Fruit fly (Drosophila melanogaster) whole organism, embryonic: ENCODE data around the gene CG14820.

Source experiments
- Bdp1 ChIP-seq: fragments of 200-800 bp; sonication (Bioruptor generic); optimal IDR thresholded peaks from 3 replicates; lab custom pipeline; 2016; ENCODE audit warnings: missing biosample characterization, missing genetic modification characterization
- Bgb ChIP-seq: fragments of 200-800 bp; sonication (Bioruptor generic); IDR thresholded peaks from 2 replicates; pipeline ENCODE4 v1.3.6; 2022; ENCODE audit warnings: missing biosample characterization, missing genetic modification characterization; ENCODE audit not compliant: partially characterized antibody
- C15 ChIP-seq: fragments of 200-800 bp; sonication (Bioruptor generic); IDR thresholded peaks from 3 replicates; pipeline ENCODE4 v1.3.6; 2022; ENCODE audit warnings: missing biosample characterization, missing genetic modification characterization
- CG10979 ChIP-seq: fragments of 200-800 bp; sonication (Bioruptor generic); optimal IDR thresholded peaks from 2 replicates; lab custom pipeline; 2018; ENCODE audit warnings: missing biosample characterization, mild to moderate bottlenecking, missing genetic modification characterization, moderate library complexity
- CG13287 ChIP-seq: fragments of 200-800 bp; sonication (Bioruptor generic); IDR thresholded peaks from 2 replicates; pipeline ENCODE4 v1.3.6; 2022; ENCODE audit warnings: missing biosample characterization, missing genetic modification characterization; ENCODE audit not compliant: partially characterized antibody
- CG14050 ChIP-seq: fragments of 200-800 bp; sonication (Bioruptor generic); IDR thresholded peaks from 3 replicates; pipeline ENCODE4 v1.3.6; 2022; ENCODE audit warnings: missing biosample characterization, missing genetic modification characterization
- CG14441 ChIP-seq: fragments of 200-800 bp; sonication (Bioruptor generic); IDR thresholded peaks from 2 replicates; pipeline ENCODE4 v1.3.6; 2022; ENCODE audit warnings: missing biosample characterization, missing genetic modification characterization
- CG15073 ChIP-seq: fragments of 200-800 bp; sonication (Bioruptor generic); optimal IDR thresholded peaks from 2 replicates; lab custom pipeline; 2016; ENCODE audit warnings: missing biosample characterization, missing genetic modification characterization
- CG16779 ChIP-seq: fragments of 200-800 bp; sonication (Bioruptor generic); IDR thresholded peaks from 2 replicates; pipeline ENCODE4 v1.3.6; 2022; ENCODE audit warnings: missing biosample characterization, missing genetic modification characterization
- CG16863 ChIP-seq: fragments of 200-800 bp; sonication (Bioruptor generic); optimal IDR thresholded peaks from 3 replicates; lab custom pipeline; 2016; ENCODE audit warnings: missing biosample characterization, missing genetic modification characterization
- CG18764 ChIP-seq: fragments of 200-800 bp; sonication (Bioruptor generic); optimal IDR thresholded peaks from 3 replicates; lab custom pipeline; 2016; ENCODE audit warnings: missing biosample characterization, missing genetic modification characterization
- CG31365 ChIP-seq: fragments of 200-800 bp; sonication (Bioruptor generic); optimal IDR thresholded peaks from 2 replicates; lab custom pipeline; 2018; ENCODE audit warnings: missing biosample characterization, mild to moderate bottlenecking, missing genetic modification characterization
- CG3407 ChIP-seq: fragments of 200-800 bp; sonication (Bioruptor generic); optimal IDR thresholded peaks from 2 replicates; lab custom pipeline; 2018; ENCODE audit warnings: missing biosample characterization, mild to moderate bottlenecking, missing genetic modification characterization
- CG5180 ChIP-seq: fragments of 200-800 bp; sonication (Bioruptor generic); optimal IDR thresholded peaks from 3 replicates; lab custom pipeline; 2017; ENCODE audit warnings: missing biosample characterization, missing genetic modification characterization, mild to moderate bottlenecking, moderate library complexity, missing genetic modification reagents
- CG7786 ChIP-seq: fragments of 200-800 bp; sonication (Bioruptor generic); optimal IDR thresholded peaks from 2 replicates; lab custom pipeline; 2016; ENCODE audit warnings: missing biosample characterization, missing genetic modification characterization
- CG7928 ChIP-seq: fragments of 200-800 bp; sonication (Bioruptor generic); optimal IDR thresholded peaks from 2 replicates; lab custom pipeline; 2017; ENCODE audit warnings: missing biosample characterization, mild to moderate bottlenecking, missing genetic modification characterization
- CG7963 ChIP-seq: fragments of 200-800 bp; sonication (Bioruptor generic); IDR thresholded peaks from 3 replicates; pipeline ENCODE4 v1.3.6; 2022; ENCODE audit warnings: missing biosample characterization, missing genetic modification characterization; ENCODE audit not compliant: partially characterized antibody
- CG9727 ChIP-seq: fragments of 200-800 bp; sonication (Bioruptor generic); optimal IDR thresholded peaks from 3 replicates; lab custom pipeline; 2017; ENCODE audit warnings: missing biosample characterization, mild to moderate bottlenecking, missing genetic modification characterization
- CG9797 ChIP-seq: fragments of 200-800 bp; sonication (Bioruptor generic); optimal IDR thresholded peaks from 3 replicates; lab custom pipeline; 2018; ENCODE audit warnings: missing biosample characterization, mild to moderate bottlenecking, missing genetic modification characterization
- CG9932 ChIP-seq: fragments of 200-800 bp; sonication (Bioruptor generic); IDR thresholded peaks from 2 replicates; pipeline ENCODE4 v1.3.6; 2022; ENCODE audit warnings: missing biosample characterization, missing genetic modification characterization
- Camta ChIP-seq: fragments of 200-800 bp; sonication (Bioruptor generic); optimal IDR thresholded peaks from 2 replicates; lab custom pipeline; 2016; ENCODE audit warnings: missing biosample characterization, missing genetic modification characterization
- Dip3 ChIP-seq: fragments of 200-800 bp; sonication (Bioruptor generic); optimal IDR thresholded peaks from 3 replicates; lab custom pipeline; 2016; ENCODE audit warnings: missing biosample characterization, missing genetic modification characterization
- Dp ChIP-seq: fragments of 200-800 bp; sonication (Bioruptor generic); optimal IDR thresholded peaks from 2 replicates; lab custom pipeline; 2018; ENCODE audit warnings: missing biosample characterization, mild to moderate bottlenecking, missing genetic modification characterization, moderate library complexity
- Fer1 ChIP-seq: fragments of 200-800 bp; sonication (Bioruptor generic); optimal IDR thresholded peaks from 2 replicates; lab custom pipeline; 2017; ENCODE audit warnings: missing biosample characterization, mild to moderate bottlenecking, missing genetic modification characterization
- Hey ChIP-seq: fragments of 200-800 bp; sonication (Bioruptor generic); optimal IDR thresholded peaks from 3 replicates; lab custom pipeline; 2018; ENCODE audit warnings: missing biosample characterization, mild to moderate bottlenecking, missing genetic modification characterization
- HmgZ ChIP-seq: fragments of 200-800 bp; sonication (Bioruptor generic); optimal IDR thresholded peaks from 2 replicates; lab custom pipeline; 2018; ENCODE audit warnings: missing biosample characterization, mild to moderate bottlenecking, missing genetic modification characterization
- NC2α ChIP-seq: fragments of 200-800 bp; sonication (Bioruptor generic); optimal IDR thresholded peaks from 2 replicates; lab custom pipeline; 2016; ENCODE audit warnings: missing biosample characterization, missing genetic modification characterization
- Ravus ChIP-seq: fragments of 200-800 bp; sonication (Bioruptor generic); IDR thresholded peaks from 2 replicates; pipeline ENCODE4 v1.3.6; 2022; ENCODE audit warnings: missing biosample characterization, missing genetic modification characterization
- Trl ChIP-seq, 3 experiments: fragments of >200 bp in 2 of 3; fragments of 200-800 bp in 1 of 3; sonication (Bioruptor generic) in 1 of 3; optimal IDR thresholded peaks; 2 replicates in 1 of 3; 3 replicates in 2 of 3; lab custom pipeline; 2016 to 2017; ENCODE audit warnings: missing biosample characterization in 1 of 3, missing genetic modification characterization in 1 of 3
- Usf ChIP-seq: fragments of 200-800 bp; sonication (Bioruptor generic); optimal IDR thresholded peaks from 2 replicates; lab custom pipeline; 2017; ENCODE audit warnings: missing genotype, missing biosample characterization, missing genetic modification characterization
- aop ChIP-seq: fragments of 200-800 bp; sonication (Bioruptor generic); IDR thresholded peaks from 2 replicates; pipeline ENCODE4 v1.3.6; 2022; ENCODE audit warnings: missing biosample characterization, missing genetic modification characterization
- cad ChIP-seq: fragments of >200 bp; optimal IDR thresholded peaks from 2 replicates; lab custom pipeline; 2017; ENCODE audit warnings: missing biosample characterization, missing genetic modification characterization
- crp ChIP-seq, 2 experiments: fragments of 200-800 bp; sonication (Bioruptor generic); optimal IDR thresholded peaks; 2 replicates in 1 of 2; 3 replicates in 1 of 2; lab custom pipeline; 2017; ENCODE audit warnings: missing biosample characterization in 2 of 2, missing genetic modification characterization in 2 of 2, mild to moderate bottlenecking in 1 of 2, moderate library complexity in 1 of 2
- dmrt99B ChIP-seq: fragments of 200-800 bp; sonication (Bioruptor generic); optimal IDR thresholded peaks from 2 replicates; lab custom pipeline; 2018; ENCODE audit warnings: missing biosample characterization, mild to moderate bottlenecking, missing genetic modification characterization, moderate library complexity
- exex ChIP-seq: fragments of 200-800 bp; sonication (Bioruptor generic); optimal IDR thresholded peaks from 4 replicates; lab custom pipeline; 2018; ENCODE audit warnings: missing biosample characterization, mild to moderate bottlenecking, missing genetic modification characterization, moderate library complexity
- fd96Cb ChIP-seq: fragments of 200-800 bp; sonication (Bioruptor generic); optimal IDR thresholded peaks from 2 replicates; lab custom pipeline; 2018; ENCODE audit warnings: missing biosample characterization, mild to moderate bottlenecking, missing genetic modification characterization, moderate library complexity
- grau ChIP-seq: fragments of 200-800 bp; optimal IDR thresholded peaks from 3 replicates; lab custom pipeline; 2019; ENCODE audit warnings: missing biosample characterization, mild to moderate bottlenecking, missing genetic modification characterization, moderate library complexity
- gsb-n ChIP-seq: fragments of 200-800 bp; sonication (Bioruptor generic); optimal IDR thresholded peaks from 3 replicates; lab custom pipeline; 2018; ENCODE audit warnings: missing biosample characterization, mild to moderate bottlenecking, missing genetic modification characterization
- maf-S ChIP-seq: fragments of 200-800 bp; sonication (Bioruptor generic); optimal IDR thresholded peaks from 2 replicates; lab custom pipeline; 2016; ENCODE audit warnings: missing biosample characterization, missing genetic modification characterization
- mirr ChIP-seq: fragments of 200-800 bp; sonication (Bioruptor generic); optimal IDR thresholded peaks from 3 replicates; lab custom pipeline; 2018; ENCODE audit warnings: missing biosample characterization, mild to moderate bottlenecking, missing genetic modification characterization
- nerfin-2 ChIP-seq: fragments of 200-800 bp; sonication (Bioruptor generic); IDR thresholded peaks from 2 replicates; pipeline ENCODE4 v1.3.6; 2022; ENCODE audit warnings: missing biosample characterization, missing genetic modification characterization; ENCODE audit not compliant: partially characterized antibody
- nom ChIP-seq: fragments of 200-800 bp; sonication (Bioruptor generic); optimal IDR thresholded peaks from 2 replicates; lab custom pipeline; 2017; ENCODE audit warnings: missing biosample characterization, missing genetic modification characterization, mild to moderate bottlenecking, moderate library complexity, missing genetic modification reagents
- pan ChIP-seq, 4 experiments: fragments of >200 bp in 3 of 4; fragments of 200-800 bp in 1 of 4; sonication (Bioruptor generic) in 1 of 4; optimal IDR thresholded peaks in 3 of 4; IDR thresholded peaks in 1 of 4; 2 replicates each; pipeline versions ENCODE4 v1.3.6 to Lab custom; 2017 to 2022; ENCODE audit warnings: missing biosample characterization in 2 of 4, missing genetic modification characterization in 2 of 4, mixed read lengths in 1 of 4
- pho ChIP-seq: fragments of 200-800 bp; sonication (Bioruptor generic); optimal IDR thresholded peaks from 2 replicates; lab custom pipeline; 2016; ENCODE audit warnings: missing biosample characterization, missing genetic modification characterization
- sima ChIP-seq: fragments of 200-800 bp; sonication (Bioruptor generic); optimal IDR thresholded peaks from 2 replicates; lab custom pipeline; 2016; ENCODE audit warnings: missing biosample characterization, missing genetic modification characterization
- tio ChIP-seq: fragments of 200-800 bp; sonication (Bioruptor generic); optimal IDR thresholded peaks from 2 replicates; lab custom pipeline; 2017; ENCODE audit warnings: missing biosample characterization, missing genetic modification characterization, inconsistent platforms
- toy ChIP-seq: fragments of 200-800 bp; sonication (Bioruptor generic); IDR thresholded peaks from 2 replicates; pipeline ENCODE4 v1.3.6; 2022; ENCODE audit warnings: missing biosample characterization, missing genetic modification characterization
- twi ChIP-seq: fragments of 200-800 bp; optimal IDR thresholded peaks from 2 replicates; lab custom pipeline; 2019; ENCODE audit warnings: missing biosample characterization, mild to moderate bottlenecking, missing genetic modification characterization, moderate library complexity

The CG14820 gene

dm6 chr3L:6979387-6980249 lies 46.9 kb downstream of the CG14820 start, which contains the start of gene Galphai (continued):
- TF ChIP-seq CG15073 (GFP tag; lab: Kevin White, UChicago) (no peak), aop (GFP tag; lab: Robert Waterston, UW) (no peak), mirr (GFP tag; lab: Kevin White, UChicago) (peak; percentile 28), CG7963 (GFP tag; lab: Robert Waterston, UW) (no peak), dmrt99B (tag; lab: Kevin White, UChicago) (no peak), CG5180 (GFP tag; lab: Kevin White, UChicago) (peak; percentile 61), CG14441 (GFP tag; lab: Robert Waterston, UW) (no peak), CG9797 (GFP tag; lab: Kevin White, UChicago) (peak; percentile 100), Trl (optimal IDR thresholded peaks at IDR 0.05; lab: Kevin White, UChicago) (no peak), Trl (GFP tag; optimal IDR thresholded peaks at IDR 0.05; lab: Kevin White, UChicago) (no peak), Bgb (GFP tag; lab: Robert Waterston, UW) (peak; percentile 64; the same call in 1 of the 2 replicates), CG14050 (GFP tag; lab: Robert Waterston, UW) (no peak), twi (tag; lab: Kevin White, UChicago) (no peak), Dip3 (GFP tag; lab: Kevin White, UChicago) (peak; percentile 68), nerfin-2 (no peak), Fer1 (GFP tag; lab: Kevin White, UChicago) (no peak), CG7928 (GFP tag; lab: Kevin White, UChicago) (peak; percentile 48), tio (no peak), gsb-n (tag; lab: Kevin White, UChicago) (peak; percentile 66), grau (tag; lab: Kevin White, UChicago) (peak; percentile 10), NC2α (GFP tag; lab: Kevin White, UChicago) (no peak), exex (no peak), Hey (tag; lab: Kevin White, UChicago) (no peak), CG9932 (GFP tag; lab: Robert Waterston, UW) (peak; percentile 66), CG9727 (GFP tag; lab: Kevin White, UChicago) (no peak), crp (GFP tag; optimal IDR thresholded peaks at IDR 0.05; lab: Kevin White, UChicago) (peak in 1 of 2 experiments; percentile 33), Ravus (no peak), sima (no peak), C15 (no peak), CG10979 (tag; lab: Kevin White, UChicago) (peak; percentile 1), Usf (GFP tag; lab: Kevin White, UChicago) (no peak), pho (GFP tag; lab: Kevin White, UChicago) (peak; percentile 46), maf-S (GFP tag; lab: Kevin White, UChicago) (peak; percentile 24), CG16863 (GFP tag; lab: Kevin White, UChicago) (peak; percentile 13), cad (GFP tag; lab: Kevin White, UChicago) (no peak), CG16779 (GFP tag; lab: Robert Waterston, UW) (no peak), CG3407 (GFP tag; lab: Kevin White, UChicago) (no peak), Camta (GFP tag; lab: Kevin White, UChicago) (no peak), HmgZ (tag; lab: Kevin White, UChicago) (peak; percentile 92), toy (GFP tag; lab: Robert Waterston, UW) (no peak), CG18764 (GFP tag; lab: Kevin White, UChicago) (no peak), CG7786 (GFP tag; lab: Kevin White, UChicago) (peak; percentile 43), CG31365 (peak; percentile 58), CG13287 (GFP tag; lab: Robert Waterston, UW) (peak; percentile 72), nom (GFP tag; lab: Kevin White, UChicago) (peak; percentile 77), pan (optimal IDR thresholded peaks at IDR 0.05; lab: Kevin White, UChicago) (no peak), pan (GFP tag; optimal IDR thresholded peaks at IDR 0.05 in 1 of 2, IDR thresholded peaks at IDR 0.05 in 1 of 2) (no peak), Dp (peak; percentile 99), Bdp1 (GFP tag; lab: Kevin White, UChicago) (peak; percentile 62), fd96Cb (tag; lab: Kevin White, UChicago) (no peak)
